Worm (Caenorhabditis elegans) whole organism, L1 larva: ENCODE measurements around the gene vps-24.
A peak's percentile ranks its signal among the peaks of the same experiment; 100 is the strongest.

Experiments
- Y116A8C.19 ChIP-seq: sonication (generic microtip); optimal IDR thresholded peaks from 2 replicates; lab custom pipeline; 2016; ENCODE audit warnings: missing compliant biosample characterization, missing genetic modification characterization, borderline replicate concordance
- aha-1 ChIP-seq: fragments of 150-350 bp; optimal IDR thresholded peaks from 2 replicates; lab custom pipeline; 2014; ENCODE audit warnings: missing biosample characterization, missing genetic modification characterization
- alr-1 ChIP-seq: fragments of 200-800 bp; sonication (Bioruptor generic); optimal IDR thresholded peaks from 2 replicates; lab custom pipeline; 2018; ENCODE audit warnings: borderline replicate concordance, mild to moderate bottlenecking, missing genetic modification characterization, missing compliant biosample characterization
- blmp-1 ChIP-seq: fragments of 150-350 bp; optimal IDR thresholded peaks from 2 replicates; lab custom pipeline; 2014; ENCODE audit warnings: missing biosample characterization, missing genetic modification characterization
- ceh-8 ChIP-seq: fragments of 200-800 bp; sonication (Bioruptor generic); optimal IDR thresholded peaks from 2 replicates; lab custom pipeline; 2018; ENCODE audit warnings: mild to moderate bottlenecking, missing genetic modification characterization, moderate library complexity, missing compliant biosample characterization
- ceh-88 ChIP-seq: fragments of 200-800 bp; sonication (Bioruptor generic); IDR thresholded peaks from 2 replicates; pipeline ENCODE4 v1.3.6; 2022; ENCODE audit warnings: missing genetic modification characterization, missing compliant biosample characterization
- egl-13 ChIP-seq: sonication (generic microtip); optimal IDR thresholded peaks from 2 replicates; lab custom pipeline; 2016; ENCODE audit warnings: missing genotype, missing genetic modification reagents, missing genetic modification characterization, missing compliant biosample characterization
- elt-2 ChIP-seq: sonication (generic microtip); optimal IDR thresholded peaks from 2 replicates; lab custom pipeline; 2016; ENCODE audit warnings: missing genetic modification characterization, mild to moderate bottlenecking, inconsistent platforms, missing compliant biosample characterization, missing genetic modification reagents
- elt-3 ChIP-seq, 6 experiments: fragments of 150-350 bp in 1 of 6; sonication (generic microtip); optimal IDR thresholded peaks; 2 replicates each; lab custom pipeline; 2017 to 2018; ENCODE audit warnings: missing biosample characterization in 6 of 6, missing genetic modification characterization in 6 of 6, inconsistent platforms in 1 of 6
- fkh-4 ChIP-seq: sonication (generic microtip); optimal IDR thresholded peaks from 2 replicates; lab custom pipeline; 2016; ENCODE audit warnings: missing compliant biosample characterization, missing genetic modification characterization, borderline replicate concordance
- fos-1 ChIP-seq: fragments of 150-350 bp; optimal IDR thresholded peaks from 2 replicates; lab custom pipeline; 2014; ENCODE audit warnings: missing biosample characterization, missing genetic modification characterization
- grh-1 ChIP-seq: fragments of 200-800 bp; sonication (Bioruptor generic); IDR thresholded peaks from 2 replicates; pipeline ENCODE4 v1.3.6; 2022; ENCODE audit warnings: missing genetic modification reagents, missing genetic modification characterization, missing compliant biosample characterization
- hlh-17 ChIP-seq: fragments of 200-800 bp; sonication (Bioruptor generic); optimal IDR thresholded peaks from 2 replicates; lab custom pipeline; 2018; ENCODE audit warnings: missing genetic modification characterization, mild to moderate bottlenecking, missing compliant biosample characterization, moderate library complexity, borderline replicate concordance
- hlh-4 ChIP-seq: sonication (generic microtip); optimal IDR thresholded peaks from 2 replicates; lab custom pipeline; 2016; ENCODE audit warnings: mild to moderate bottlenecking, missing genetic modification characterization, missing compliant biosample characterization
- hpl-2 ChIP-seq: fragments of 150-350 bp; optimal IDR thresholded peaks from 2 replicates; lab custom pipeline; 2014; ENCODE audit warnings: missing biosample characterization, missing genetic modification reagents, missing genetic modification characterization
- lin-13 ChIP-seq: fragments of 150-350 bp; optimal IDR thresholded peaks from 2 replicates; lab custom pipeline; 2014; ENCODE audit warnings: missing biosample characterization, missing genetic modification reagents, missing genetic modification characterization
- lin-14 ChIP-seq: fragments of 200-800 bp; sonication (Bioruptor generic); optimal IDR thresholded peaks from 2 replicates; lab custom pipeline; 2018; ENCODE audit warnings: mild to moderate bottlenecking, missing genetic modification characterization, moderate library complexity, missing compliant biosample characterization
- lin-39 ChIP-seq: fragments of 150-350 bp; optimal IDR thresholded peaks from 2 replicates; lab custom pipeline; 2014; ENCODE audit warnings: missing biosample characterization, missing genetic modification reagents, missing genetic modification characterization
- lir-3 ChIP-seq: sonication (generic microtip); optimal IDR thresholded peaks from 2 replicates; lab custom pipeline; 2016; ENCODE audit warnings: mild to moderate bottlenecking, missing genetic modification characterization, moderate library complexity, missing compliant biosample characterization; ENCODE audit not compliant: poor library complexity
- lsy-2 ChIP-seq, 2 experiments: fragments of 150-350 bp; optimal IDR thresholded peaks; 2 replicates each; lab custom pipeline; 2014; ENCODE audit warnings: missing biosample characterization in 2 of 2, missing genetic modification characterization in 2 of 2
- mef-2 ChIP-seq: fragments of 150-350 bp; optimal IDR thresholded peaks from 2 replicates; lab custom pipeline; 2014; ENCODE audit warnings: missing biosample characterization, missing genetic modification characterization
- nhr-20 ChIP-seq: sonication (generic microtip); optimal IDR thresholded peaks from 2 replicates; lab custom pipeline; 2016; ENCODE audit warnings: mild to moderate bottlenecking, missing genetic modification characterization, missing compliant biosample characterization
- nhr-71 ChIP-seq: sonication (generic microtip); optimal IDR thresholded peaks from 2 replicates; lab custom pipeline; 2016; ENCODE audit warnings: mild to moderate bottlenecking, missing genetic modification characterization, moderate library complexity, missing compliant biosample characterization
- nhr-84 ChIP-seq: sonication (generic microtip); optimal IDR thresholded peaks from 2 replicates; lab custom pipeline; 2017; ENCODE audit warnings: missing biosample characterization, missing genetic modification characterization
- nhr-85 ChIP-seq: sonication (generic microtip); peaks from one replicate; lab custom pipeline; 2016; ENCODE audit warnings: missing genetic modification characterization, inconsistent platforms, missing compliant biosample characterization
- pqm-1 ChIP-seq: sonication (generic microtip); optimal IDR thresholded peaks from 3 replicates; lab custom pipeline; 2017; ENCODE audit warnings: missing biosample characterization, missing genetic modification characterization
- skn-1 ChIP-seq: fragments of 150-350 bp; optimal IDR thresholded peaks from 2 replicates; lab custom pipeline; 2014; ENCODE audit warnings: missing biosample characterization, missing genetic modification characterization
- snu-23 ChIP-seq: sonication (generic microtip); optimal IDR thresholded peaks from 2 replicates; lab custom pipeline; 2016; ENCODE audit warnings: missing genetic modification characterization, missing compliant biosample characterization
- sptf-1 ChIP-seq: fragments of 150-350 bp; optimal IDR thresholded peaks from 2 replicates; lab custom pipeline; 2014; ENCODE audit warnings: missing biosample characterization, missing genetic modification characterization
- tlp-1 ChIP-seq: fragments of 150-350 bp; optimal IDR thresholded peaks from 2 replicates; lab custom pipeline; 2014; ENCODE audit warnings: missing biosample characterization, missing genetic modification characterization
- unc-130 ChIP-seq: fragments of 150-350 bp; optimal IDR thresholded peaks from 2 replicates; lab custom pipeline; 2017; ENCODE audit warnings: missing biosample characterization, missing genetic modification characterization, inconsistent platforms
- xbp-1 ChIP-seq: sonication (generic microtip); optimal IDR thresholded peaks from 2 replicates; lab custom pipeline; 2016; ENCODE audit warnings: missing genetic modification characterization, missing compliant biosample characterization
- ztf-11 ChIP-seq, 2 experiments: sonication (generic microtip); optimal IDR thresholded peaks; 2 replicates each; lab custom pipeline; 2016 to 2017; ENCODE audit warnings: missing genetic modification characterization in 2 of 2, missing biosample characterization in 1 of 2, missing compliant biosample characterization in 1 of 2

vps-24 gene

DNA sequence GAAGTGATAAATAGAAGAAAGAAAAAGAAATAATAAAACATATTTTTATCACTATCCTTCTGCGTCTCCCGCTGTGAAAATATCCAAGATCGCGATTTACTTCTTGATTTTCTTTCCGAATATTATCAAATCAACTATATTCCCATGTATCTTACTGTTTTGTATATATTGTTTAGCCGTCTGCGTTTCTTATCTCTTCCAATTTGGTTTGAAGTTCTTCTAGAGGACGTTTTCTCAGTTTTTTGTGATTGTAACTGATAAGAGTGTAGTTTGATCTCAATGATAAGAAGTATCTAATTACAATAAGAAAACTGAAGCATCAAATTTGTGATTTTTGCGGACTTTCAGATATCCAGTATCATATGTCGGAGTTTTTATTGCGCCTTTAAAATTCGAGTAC, 33.1 kb upstream of the vps-24 start:
- TF ChIP-seq elt-2 = peak; percentile 67
- TF ChIP-seq nhr-84 (tag; lab: Kevin White, UChicago) = no peak
- peak; percentile 31 for TF ChIP-seq blmp-1
- no peak for TF ChIP-seq sptf-1
- peak in 1 of 6 experiments; percentile 63 for TF ChIP-seq elt-3 (tag; optimal IDR thresholded peaks at IDR 0.05; lab: Kevin White, UChicago)
- peak; percentile 44 for TF ChIP-seq nhr-20 (tag; lab: Kevin White, UChicago)
- TF ChIP-seq lsy-2 (tag; optimal IDR thresholded peaks at IDR 0.05; lab: Kevin White, UChicago) = peak in 1 of 2 experiments; percentile 16
- TF ChIP-seq nhr-85 (tag; lab: Kevin White, UChicago) = peak; percentile 74
- TF ChIP-seq lin-14 (GFP tag; lab: Kevin White, UChicago) = peak; percentile 45
- TF ChIP-seq nhr-71 (tag; lab: Kevin White, UChicago) = no peak
- TF ChIP-seq tlp-1 (tag; lab: Kevin White, UChicago) = no peak
- peak; percentile 9 for TF ChIP-seq snu-23 (GFP tag; lab: Kevin White, UChicago)
- no peak for TF ChIP-seq lin-39 (tag; lab: Kevin White, UChicago)
- TF ChIP-seq aha-1 (tag; lab: Kevin White, UChicago) = no peak

DNA sequence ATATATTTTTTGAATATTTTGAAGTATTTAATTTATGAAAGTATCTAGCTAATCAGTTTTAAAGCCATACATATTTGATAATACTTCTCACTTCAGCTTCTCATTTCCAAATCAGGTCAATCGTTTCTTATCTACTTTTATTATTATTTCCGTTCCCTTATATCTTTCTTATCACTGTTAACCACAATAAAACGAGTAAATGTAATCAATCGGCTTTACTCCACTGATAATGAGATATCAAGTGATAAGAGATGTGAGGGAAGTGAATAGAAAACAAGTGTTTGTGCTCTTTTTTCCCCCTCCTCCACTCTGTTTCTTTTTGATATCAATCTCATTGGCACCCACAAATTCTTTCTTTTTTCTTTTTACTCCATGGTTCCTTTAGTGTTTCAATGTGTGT, 27.2 kb upstream of the vps-24 start:
- no peak for TF ChIP-seq lir-3 (tag; lab: Kevin White, UChicago)
- TF ChIP-seq lin-14 (GFP tag; lab: Kevin White, UChicago) = peak; percentile 30
- TF ChIP-seq skn-1 (tag; lab: Kevin White, UChicago) = no peak
- TF ChIP-seq elt-2 = peak; percentile 97
- TF ChIP-seq pqm-1 = peak; percentile 0
- TF ChIP-seq, all 84 proteins: peak for 3

ce11 chrII:4967636-4968035, 26.2 kb upstream of the vps-24 start:
- TF ChIP-seq hlh-4 (tag; lab: Kevin White, UChicago) (no peak), ceh-8 (GFP tag; lab: Kevin White, UChicago) (no peak), elt-2 (peak; percentile 84)

DNA sequence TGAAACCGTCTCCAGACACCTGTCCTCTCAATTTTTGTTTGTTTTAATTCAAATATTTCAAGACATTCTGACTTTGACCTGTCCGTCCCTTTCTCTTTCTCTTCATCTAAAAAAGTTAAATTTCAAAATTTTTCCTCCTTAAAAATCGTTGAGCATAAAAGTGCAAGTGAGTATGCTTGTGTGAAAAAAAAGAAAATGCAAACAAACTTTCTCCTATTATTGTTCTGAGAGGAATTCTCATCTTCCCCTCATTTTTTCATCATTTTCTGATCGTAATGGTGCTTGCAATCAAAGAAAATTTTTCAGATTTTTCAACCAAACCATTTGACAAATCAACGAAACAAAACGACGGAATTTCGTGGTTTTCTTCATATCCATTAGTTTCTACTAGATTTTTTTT, 24.9 kb upstream of the vps-24 start, which contains the start of gene shc-2:
TSS of gene shc-2 (plus strand) at position 301 of the 400 bp plus-strand sequence.
- TF ChIP-seq lsy-2 (tag; optimal IDR thresholded peaks at IDR 0.05; lab: Kevin White, UChicago) (no peak), snu-23 (GFP tag; lab: Kevin White, UChicago) (no peak), fkh-4 (tag; lab: Kevin White, UChicago) (no peak), Y116A8C.19 (tag; lab: Kevin White, UChicago) (no peak), ztf-11 (tag; optimal IDR thresholded peaks at IDR 0.05; lab: Kevin White, UChicago) (no peak), egl-13 (no peak), nhr-85 (tag; lab: Kevin White, UChicago) (no peak), mef-2 (tag; lab: Kevin White, UChicago) (no peak), lir-3 (tag; lab: Kevin White, UChicago) (no peak), skn-1 (tag; lab: Kevin White, UChicago) (no peak), xbp-1 (tag; lab: Kevin White, UChicago) (no peak)

DNA sequence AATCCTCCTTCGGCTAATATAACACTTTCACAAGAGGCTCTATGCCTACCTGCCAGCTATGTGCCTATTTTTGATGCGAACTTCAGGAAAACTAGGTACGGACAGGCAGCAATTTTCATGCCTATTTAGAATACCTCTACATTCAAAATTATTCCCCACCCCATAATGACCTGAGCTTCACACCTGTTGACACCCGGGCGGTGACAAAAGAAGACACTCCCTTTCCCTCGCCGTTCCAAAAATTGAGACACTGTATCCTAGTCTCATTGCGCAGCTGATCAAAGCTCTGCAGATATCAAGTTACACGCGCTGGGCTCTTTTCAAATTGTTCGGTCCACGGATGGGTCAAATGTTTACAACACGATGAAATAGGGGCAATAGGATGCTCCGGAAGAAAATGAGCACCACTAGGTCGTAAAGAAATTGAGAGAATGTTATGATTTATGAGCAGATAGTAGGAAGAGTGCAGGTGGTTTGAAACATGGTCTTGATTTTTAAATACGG, 19.3 kb upstream of the vps-24 start:
- TF ChIP-seq lin-13 = no peak
- TF ChIP-seq grh-1 (GFP tag; lab: Robert Waterston, UW) = no peak
- no peak for TF ChIP-seq lir-3 (tag; lab: Kevin White, UChicago)
- TF ChIP-seq elt-3 (tag; optimal IDR thresholded peaks at IDR 0.05; lab: Kevin White, UChicago) = no peak
- TF ChIP-seq alr-1 = no peak
- TF ChIP-seq pqm-1 = no peak
- TF ChIP-seq hpl-2 (GFP tag; lab: Kevin White, UChicago) = no peak

- TF ChIP-seq hlh-17 (GFP tag; lab: Kevin White, UChicago) (no peak), ceh-88 (GFP tag; lab: Robert Waterston, UW) (no peak), hlh-4 (tag; lab: Kevin White, UChicago) (no peak), tlp-1 (tag; lab: Kevin White, UChicago) (no peak), unc-130 (tag; lab: Kevin White, UChicago) (no peak), lir-3 (tag; lab: Kevin White, UChicago) (no peak), mef-2 (tag; lab: Kevin White, UChicago) (no peak), fos-1 (no peak)
Observed at ce11 chrII:4975311-4975710, 18.5 kb upstream of the vps-24 start.
